Worm (Caenorhabditis elegans) whole organism, early embryonic: ENCODE measurements around the gene chca-1.
"Not testable (repeated sequence)": the region's sequence is repeated elsewhere in the genome, so short reads cannot be mapped to it uniquely, and the experiment has no call there.

ENCODE experiments used
- B0310.2 ChIP-seq: sonication (generic microtip); optimal IDR thresholded peaks from 2 replicates; lab custom pipeline; 2016; ENCODE audit warnings: mild to moderate bottlenecking, missing genetic modification characterization, missing compliant biosample characterization
- F13C5.2 ChIP-seq: sonication (generic microtip); optimal IDR thresholded peaks from 2 replicates; lab custom pipeline; 2017; ENCODE audit warnings: mild to moderate bottlenecking, missing genetic modification characterization, inconsistent platforms, missing compliant biosample characterization
- aly-1 ChIP-seq: sonication (generic microtip); optimal IDR thresholded peaks from 2 replicates; lab custom pipeline; 2016; ENCODE audit warnings: missing genetic modification characterization, missing compliant biosample characterization
- ama-1 ChIP-seq: fragments of 150-350 bp; optimal IDR thresholded peaks from 2 replicates; lab custom pipeline; 2014
- ceh-13 ChIP-seq: fragments of 200-800 bp; sonication (Bioruptor generic); optimal IDR thresholded peaks from 2 replicates; lab custom pipeline; 2018; ENCODE audit warnings: mild to moderate bottlenecking, missing genetic modification characterization, missing compliant biosample characterization
- ceh-36 ChIP-seq: sonication (generic microtip); optimal IDR thresholded peaks from 2 replicates; lab custom pipeline; 2016; ENCODE audit warnings: missing genetic modification characterization, inconsistent platforms, missing compliant biosample characterization
- ets-7 ChIP-seq: sonication (generic microtip); optimal IDR thresholded peaks from 2 replicates; lab custom pipeline; 2016; ENCODE audit warnings: missing genotype, missing genetic modification characterization, missing compliant biosample characterization
- flt-1 ChIP-seq: fragments of 200-800 bp; sonication (Bioruptor generic); IDR thresholded peaks from 2 replicates; pipeline ENCODE4 v1.3.6; 2022; ENCODE audit warnings: missing genetic modification characterization, missing compliant biosample characterization
- hmbx-1 ChIP-seq: sonication (generic microtip); optimal IDR thresholded peaks from 2 replicates; lab custom pipeline; 2016; ENCODE audit warnings: mild to moderate bottlenecking, missing genetic modification characterization, missing compliant biosample characterization
- hmg-4 ChIP-seq: fragments of 200-800 bp; sonication (Bioruptor generic); optimal IDR thresholded peaks from 2 replicates; lab custom pipeline; 2018; ENCODE audit warnings: mild to moderate bottlenecking, missing genetic modification characterization, missing compliant biosample characterization
- hnd-1 ChIP-seq: sonication (generic microtip); optimal IDR thresholded peaks from 2 replicates; lab custom pipeline; 2016; ENCODE audit warnings: missing genetic modification characterization, missing compliant biosample characterization
- pes-1 ChIP-seq: fragments of 200-800 bp; sonication (Bioruptor generic); IDR thresholded peaks from 2 replicates; pipeline ENCODE4 v1.3.6; 2022; ENCODE audit warnings: missing genetic modification reagents, missing genetic modification characterization, missing compliant biosample characterization
- scrt-1 ChIP-seq: fragments of 200-800 bp; sonication (Bioruptor generic); IDR thresholded peaks from 2 replicates; pipeline ENCODE4 v1.3.6; 2022; ENCODE audit warnings: missing genetic modification characterization, missing compliant biosample characterization
- sea-1 ChIP-seq: fragments of 200-800 bp; sonication (Bioruptor generic); conservative IDR thresholded peaks from 2 replicates; pipeline ENCODE4 v1.3.6; 2022; ENCODE audit warnings: missing genetic modification characterization, missing compliant biosample characterization
- tbx-11 ChIP-seq: fragments of 200-800 bp; sonication (Bioruptor generic); IDR thresholded peaks from 2 replicates; pipeline ENCODE4 v1.3.6; 2022; ENCODE audit warnings: missing genetic modification characterization, missing compliant biosample characterization
- tbx-37 ChIP-seq: fragments of 200-800 bp; sonication (Bioruptor generic); conservative IDR thresholded peaks from 2 replicates; pipeline ENCODE4 v1.3.6; 2022; ENCODE audit warnings: missing genetic modification reagents, missing genetic modification characterization, missing compliant biosample characterization
- tra-4 ChIP-seq: sonication (generic microtip); optimal IDR thresholded peaks from 2 replicates; lab custom pipeline; 2017; ENCODE audit warnings: missing genetic modification characterization, missing compliant biosample characterization

chca-1 gene

DNA sequence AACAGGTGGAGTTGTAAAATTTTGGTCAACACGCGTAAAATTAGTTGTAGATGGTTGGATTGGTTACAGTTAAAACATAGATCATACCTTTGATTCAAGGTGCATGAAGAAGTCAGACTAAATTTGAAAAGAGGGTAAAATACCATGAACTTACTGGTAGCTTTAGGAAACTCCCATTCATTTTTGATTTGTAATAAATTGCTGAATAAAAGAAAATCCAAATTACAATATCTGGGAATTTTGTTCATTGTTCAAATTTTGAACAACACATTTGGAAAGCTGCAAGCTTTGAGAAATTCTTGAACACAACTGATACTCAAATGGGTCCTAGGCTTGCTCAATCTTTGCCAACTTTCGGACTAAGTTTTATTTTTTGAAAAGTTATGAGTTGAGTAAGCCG lies 26.8 kb downstream of the chca-1 start:
- TF ChIP-seq flt-1, result no peak
- no peak for TF ChIP-seq hmg-4 (GFP tag; lab: Kevin White, UChicago)
- TF ChIP-seq ceh-36 (tag; lab: Kevin White, UChicago), result no peak

DNA sequence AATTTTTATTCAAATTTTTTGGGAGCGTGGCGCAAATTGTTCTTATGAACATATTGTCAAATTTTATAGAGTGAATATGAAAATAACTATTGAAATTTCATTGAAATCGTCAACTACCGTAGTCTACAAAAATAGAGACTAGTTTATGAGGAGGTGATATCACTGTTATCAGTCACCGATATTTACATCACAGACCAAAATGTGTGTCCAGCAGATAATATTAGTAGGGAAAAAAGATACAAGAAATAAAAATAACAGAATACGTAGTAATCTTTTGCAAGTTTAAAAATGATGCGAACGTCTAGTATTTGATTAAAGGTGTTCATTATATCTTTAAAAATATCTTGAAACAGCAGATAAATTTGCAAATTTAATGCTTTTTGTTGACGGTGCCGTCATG lies 28.1 kb downstream of the chca-1 start:
- TF ChIP-seq ceh-13 (GFP tag; lab: Kevin White, UChicago), result no peak
- TF ChIP-seq aly-1 (tag; lab: Kevin White, UChicago), result no peak
- no peak for TF ChIP-seq sea-1
- TF ChIP-seq ets-7 (tag; lab: Kevin White, UChicago), result no peak
- TF ChIP-seq ceh-36 (tag; lab: Kevin White, UChicago), result no peak
- TF ChIP-seq F13C5.2 (tag; lab: Kevin White, UChicago), result no peak
- no peak for TF ChIP-seq hmg-4 (GFP tag; lab: Kevin White, UChicago)

- TF ChIP-seq flt-1 (no peak), hmg-4 (GFP tag; lab: Kevin White, UChicago) (no peak), F13C5.2 (tag; lab: Kevin White, UChicago) (no peak), tra-4 (tag; lab: Kevin White, UChicago) (no peak), scrt-1 (no peak), pes-1 (GFP tag; lab: Robert Waterston, UW) (no peak)
Observed at ce11 chrIV:9680841-9681240, 29.6 kb downstream of the chca-1 start, which contains the start of gene ins-8. Gene ins-8 (minus strand): TSS chrIV:9680941.

DNA sequence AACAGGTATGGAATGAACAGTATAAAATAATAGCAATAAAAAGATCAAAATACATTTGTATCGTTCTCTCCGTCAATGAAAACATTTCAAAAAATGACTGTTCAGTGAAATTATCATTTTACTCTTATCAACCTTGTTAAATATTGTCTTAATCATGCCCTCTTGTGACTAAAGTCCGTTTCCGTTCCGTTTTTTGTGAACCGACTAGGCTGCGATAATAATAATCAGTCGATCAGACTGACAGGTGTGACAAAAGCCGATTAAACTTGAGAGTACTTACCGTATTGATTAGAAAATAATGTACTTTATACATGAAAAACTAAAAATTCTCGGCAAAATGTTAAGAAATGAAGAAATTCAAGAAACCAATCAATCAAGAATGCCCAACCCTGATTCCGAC lies 31.3 kb downstream of the chca-1 start, which contains the start of gene ins-7:
ins-7 (minus strand) TSS at position 332 of the 400 bp plus-strand sequence.
- TF ChIP-seq aly-1 (tag; lab: Kevin White, UChicago), result no peak
- TF ChIP-seq ceh-36 (tag; lab: Kevin White, UChicago), result no peak
- TF ChIP-seq ets-7 (tag; lab: Kevin White, UChicago), result no peak
- TF ChIP-seq hmg-4 (GFP tag; lab: Kevin White, UChicago), result no peak
- no peak for TF ChIP-seq ama-1 (lab: Kevin White, UChicago)
- TF ChIP-seq ceh-13 (GFP tag; lab: Kevin White, UChicago), result no peak
- no peak for TF ChIP-seq hnd-1 (tag; lab: Kevin White, UChicago)
- TF ChIP-seq F13C5.2 (tag; lab: Kevin White, UChicago), result no peak
- no peak for TF ChIP-seq tbx-37 (GFP tag; lab: Robert Waterston, UW)
- no peak for TF ChIP-seq hmbx-1 (tag; lab: Kevin White, UChicago)
- no peak for TF ChIP-seq B0310.2
- TF ChIP-seq pes-1 (GFP tag; lab: Robert Waterston, UW), result no peak
- no peak for TF ChIP-seq tbx-11 (GFP tag; lab: Robert Waterston, UW)
- TF ChIP-seq sea-1, result no peak
- TF ChIP-seq scrt-1, result no peak
- TF ChIP-seq flt-1, result no peak

ce11 chrIV:9683433-9683832 lies 32.2 kb downstream of the chca-1 start, which contains the start of the genes htas-1 and ZK1251.3:
Gene htas-1 (minus strand): TSS chrIV:9683533.
Gene ZK1251.3 (plus strand): TSS chrIV:9683658.
- no peak for TF ChIP-seq pes-1 (GFP tag; lab: Robert Waterston, UW)
- TF ChIP-seq hnd-1 (tag; lab: Kevin White, UChicago), result no peak
- TF ChIP-seq ceh-36 (tag; lab: Kevin White, UChicago), result no peak

ce11 chrIV:9688715-9689114 lies 37.5 kb downstream of the chca-1 start, which contains the start of gene msp-76:
Gene msp-76 (plus strand): TSS chrIV:9689015.
- TF ChIP-seq hmbx-1 (tag; lab: Kevin White, UChicago); B0310.2; hnd-1 (tag; lab: Kevin White, UChicago): not testable (repeated sequence)

ce11 chrIV:9690644-9691043 lies 39.5 kb downstream of the chca-1 start, which contains the start of gene sdz-36:
Gene sdz-36 (plus strand): TSS chrIV:9690944.
- TF ChIP-seq ceh-36 (tag; lab: Kevin White, UChicago) (no peak), tra-4 (tag; lab: Kevin White, UChicago) (no peak), B0310.2 (no peak), tbx-37 (GFP tag; lab: Robert Waterston, UW) (no peak), tbx-11 (GFP tag; lab: Robert Waterston, UW) (no peak), hmg-4 (GFP tag; lab: Kevin White, UChicago) (no peak), F13C5.2 (tag; lab: Kevin White, UChicago) (no peak), pes-1 (GFP tag; lab: Robert Waterston, UW) (no peak), ets-7 (tag; lab: Kevin White, UChicago) (no peak)

- no peak for TF ChIP-seq aly-1 (tag; lab: Kevin White, UChicago)
- no peak for TF ChIP-seq pes-1 (GFP tag; lab: Robert Waterston, UW)
- no peak for TF ChIP-seq sea-1
- no peak for TF ChIP-seq tbx-37 (GFP tag; lab: Robert Waterston, UW)
- TF ChIP-seq ama-1 (lab: Kevin White, UChicago), result no peak
- TF ChIP-seq F13C5.2 (tag; lab: Kevin White, UChicago), result no peak
- no peak for TF ChIP-seq hnd-1 (tag; lab: Kevin White, UChicago)
- TF ChIP-seq tbx-11 (GFP tag; lab: Robert Waterston, UW), result no peak
- TF ChIP-seq ets-7 (tag; lab: Kevin White, UChicago), result no peak
Observed at ce11 chrIV:9692874-9693273, 41.7 kb downstream of the chca-1 start, which contains the start of gene twk-9. Gene twk-9 (plus strand): TSS chrIV:9693174.

DNA sequence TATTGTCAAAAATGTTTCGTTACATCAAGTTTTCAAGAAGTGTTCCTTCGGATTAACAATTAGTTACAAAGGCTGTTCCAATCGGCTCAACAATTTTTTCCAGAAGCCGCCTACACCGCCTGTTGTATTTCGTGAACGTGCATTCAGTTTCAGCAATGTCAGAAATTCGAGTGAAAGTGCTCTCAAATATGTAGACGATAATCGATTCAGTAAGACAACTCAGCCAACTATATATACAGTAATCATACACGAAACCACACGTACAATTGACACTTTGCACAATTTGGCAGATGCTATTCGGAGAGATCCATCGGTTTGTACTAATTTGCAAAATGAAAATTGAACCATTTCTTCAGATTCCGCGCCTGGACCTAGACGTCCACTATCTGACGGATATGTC lies 45.3 kb downstream of the chca-1 start:
- no peak for TF ChIP-seq hnd-1 (tag; lab: Kevin White, UChicago)
- TF ChIP-seq aly-1 (tag; lab: Kevin White, UChicago), result no peak
- TF ChIP-seq B0310.2, result no peak
- no peak for TF ChIP-seq ets-7 (tag; lab: Kevin White, UChicago)
- no peak for TF ChIP-seq pes-1 (GFP tag; lab: Robert Waterston, UW)
- no peak for TF ChIP-seq flt-1
- TF ChIP-seq ceh-36 (tag; lab: Kevin White, UChicago), result no peak
- no peak for TF ChIP-seq tra-4 (tag; lab: Kevin White, UChicago)
- TF ChIP-seq hmg-4 (GFP tag; lab: Kevin White, UChicago), result no peak
